Worm (Caenorhabditis elegans): ENCODE results near the gene F41C3.8.
A peak's percentile ranks its signal among the peaks of the same experiment; 100 is the strongest.

F41C3.8 gene

ce11 chrII:4696055-4696454 lies 19.8 kb upstream of the F41C3.8 start:
- TF ChIP-seq ekl-4 (GFP tag; IDR thresholded peaks at IDR 0.05): peak; percentile 56; the same call in 1 of the 2 replicates
- TF ChIP-seq F49E8.2 (tag; optimal IDR thresholded peaks at IDR 0.05; ENCODE audit: insufficient read depth): peak; percentile 56
- TF ChIP-seq F39B2.1 (GFP tag; IDR thresholded peaks at IDR 0.05): peak; percentile 51; the same call in 1 of the 2 replicates
- 0 out of 2 replicates have a peak, but pooled peaks have one; percentile 53 for TF ChIP-seq hsf-1 (GFP tag; IDR thresholded peaks at IDR 0.05)
- no peak for TF ChIP-seq C06A6.2 (GFP tag; conservative IDR thresholded peaks at IDR 0.05)
- TF ChIP-seq somi-1 (GFP tag; optimal IDR thresholded peaks at IDR 0.05): no peak
- TF ChIP-seq nhr-80 (tag; optimal IDR thresholded peaks at IDR 0.05): no peak
- no peak for TF ChIP-seq fkh-3 (tag; optimal IDR thresholded peaks at IDR 0.05)
- no peak for TF ChIP-seq T26A5.8 (tag; optimal IDR thresholded peaks at IDR 0.05)
- TF ChIP-seq nhr-27 (tag; optimal IDR thresholded peaks at IDR 0.05): peak; percentile 56
- no peak for TF ChIP-seq snpc-4 (GFP tag; optimal IDR thresholded peaks at IDR 0.05)
- peak in 1 of 4 experiments; percentile 45 for TF ChIP-seq snpc-4 (tag; optimal IDR thresholded peaks at IDR 0.05)
- peak; percentile 69 for TF ChIP-seq madf-6 (GFP tag; IDR thresholded peaks at IDR 0.05)
- TF ChIP-seq rcor-1 (GFP tag; IDR thresholded peaks at IDR 0.05): 0 out of 2 replicates have a peak, but pooled peaks have one; percentile 28
- peak; percentile 65 for TF ChIP-seq B0336.3 (GFP tag; IDR thresholded peaks at IDR 0.05)
- TF ChIP-seq repo-1 (tag; optimal IDR thresholded peaks at IDR 0.05): no peak
- TF ChIP-seq tbp1 (GFP tag; optimal IDR thresholded peaks at IDR 0.05): peak; percentile 8
- TF ChIP-seq hrde-1 (tag; optimal IDR thresholded peaks at IDR 0.05; ENCODE audit: borderline replicate concordance): peak; percentile 86
- 0 out of 2 replicates have a peak, but pooled peaks have one; percentile 22 for TF ChIP-seq pbrm-1 (GFP tag; IDR thresholded peaks at IDR 0.05)
- TF ChIP-seq athp-1 (tag; optimal IDR thresholded peaks at IDR 0.05): peak; percentile 40
- TF ChIP-seq xnd-1 (tag; optimal IDR thresholded peaks at IDR 0.05): peak; percentile 52
- no peak for TF ChIP-seq ceh-79 (tag; optimal IDR thresholded peaks at IDR 0.05)
- 0 out of 2 replicates have a peak, but pooled peaks have one; percentile 61 for TF ChIP-seq Y53G8AR.9 (GFP tag; conservative IDR thresholded peaks at IDR 0.05)

- TF ChIP-seq nhr-179 (tag; optimal IDR thresholded peaks at IDR 0.05): no peak
- no peak for TF ChIP-seq cebp-1 (GFP tag; IDR thresholded peaks at IDR 0.05)
- peak; percentile 12 for TF ChIP-seq cebp-1 (tag; optimal IDR thresholded peaks at IDR 0.05)
- TF ChIP-seq attf-6 (GFP tag; IDR thresholded peaks at IDR 0.05): no peak
- TF ChIP-seq tbp1 (GFP tag; optimal IDR thresholded peaks at IDR 0.05): peak; percentile 19
- peak; percentile 6 for TF ChIP-seq snpc-1.3 (tag; optimal IDR thresholded peaks at IDR 0.05; ENCODE audit: insufficient read depth)
- peak; percentile 25 for TF ChIP-seq rpc-1 (optimal IDR thresholded peaks at IDR 0.05)
- no peak for TF ChIP-seq rpc-1 (tag; optimal IDR thresholded peaks at IDR 0.05)
- no peak for TF ChIP-seq attf-3 (GFP tag; conservative IDR thresholded peaks at IDR 0.05)
- TF ChIP-seq D2030.7 (GFP tag; IDR thresholded peaks at IDR 0.05): peak; percentile 61
- TF ChIP-seq mxl-1 (tag; optimal IDR thresholded peaks at IDR 0.05): no peak
- TF ChIP-seq rcor-1 (GFP tag; IDR thresholded peaks at IDR 0.05): 0 out of 2 replicates have a peak, but pooled peaks have one; percentile 7
- TF ChIP-seq snpc-3.4 (tag; optimal IDR thresholded peaks at IDR 0.05): peak; percentile 43
- TF ChIP-seq lin-54 (GFP tag; optimal IDR thresholded peaks at IDR 0.05): peak; percentile 79
- TF ChIP-seq bed-1 (GFP tag; IDR thresholded peaks at IDR 0.05): no peak
- no peak for TF ChIP-seq cebp-2 (GFP tag; IDR thresholded peaks at IDR 0.05)
- TF ChIP-seq Y56A3A.18 (GFP tag; IDR thresholded peaks at IDR 0.05): no peak
- TF ChIP-seq snpc-4 (GFP tag; optimal IDR thresholded peaks at IDR 0.05): peak; percentile 29
- TF ChIP-seq snpc-4 (tag; optimal IDR thresholded peaks at IDR 0.05): peak in 2 of 4 experiments; percentile 24 to 57
- TF ChIP-seq dpl-1 (GFP tag; optimal IDR thresholded peaks at IDR 0.05): peak; percentile 22
- no peak for TF ChIP-seq C17E4.6 (GFP tag; IDR thresholded peaks at IDR 0.05)
- no peak for TF ChIP-seq C06A6.2 (GFP tag; conservative IDR thresholded peaks at IDR 0.05)
- peak in 1 of 3 experiments; percentile 80 for TF ChIP-seq lin-35 (GFP tag; optimal IDR thresholded peaks at IDR 0.05)
- TF ChIP-seq hlh-12 (tag; optimal IDR thresholded peaks at IDR 0.05): no peak
- no peak for TF ChIP-seq bed-2 (GFP tag; IDR thresholded peaks at IDR 0.05)
- no peak for TF ChIP-seq fkh-3 (tag; optimal IDR thresholded peaks at IDR 0.05)
- TF ChIP-seq lsl-1 (GFP tag; optimal IDR thresholded peaks at IDR 0.05): peak; percentile 91
- peak; percentile 49 for TF ChIP-seq F49E8.2 (tag; optimal IDR thresholded peaks at IDR 0.05; ENCODE audit: insufficient read depth)
- no peak for TF ChIP-seq madf-3 (GFP tag; IDR thresholded peaks at IDR 0.05)
- TF ChIP-seq lag-1 (GFP tag; IDR thresholded peaks at IDR 0.05): no peak
- no peak for TF ChIP-seq ZK185.1 (tag; optimal IDR thresholded peaks at IDR 0.05; ENCODE audit: poor library complexity, severe bottlenecking)
Observed at ce11 chrII:4698266-4698771, 17.5 kb upstream of the F41C3.8 start, which contains the start of the genes rpn-5 and scc-1. Gene rpn-5 (minus strand): TSS chrII:4698427. Gene scc-1 (plus strand): TSS chrII:4698721.
